Worm (Caenorhabditis elegans) whole organism, midembryonic: ENCODE data around the gene F48E8.8.

Source experiments
- T22C8.4 ChIP-seq: fragments of 200-800 bp; sonication (Bioruptor generic); IDR thresholded peaks from 2 replicates; pipeline ENCODE4 v1.3.6; 2022; ENCODE audit warnings: missing genetic modification characterization, missing compliant biosample characterization
- cog-1 ChIP-seq: sonication (generic microtip); optimal IDR thresholded peaks from 2 replicates; lab custom pipeline; 2016; ENCODE audit warnings: missing genetic modification characterization, missing compliant biosample characterization
- flt-1 ChIP-seq: fragments of 200-800 bp; sonication (Bioruptor generic); IDR thresholded peaks from 2 replicates; pipeline ENCODE4 v1.3.6; 2022; ENCODE audit warnings: missing genetic modification characterization, missing compliant biosample characterization
- klf-2 ChIP-seq: fragments of 200-800 bp; sonication (Bioruptor generic); conservative IDR thresholded peaks from 2 replicates; pipeline ENCODE4 v1.3.6; 2022; ENCODE audit warnings: missing genetic modification reagents, missing genetic modification characterization, missing compliant biosample characterization
- med-1 ChIP-seq: sonication (generic microtip); optimal IDR thresholded peaks from 2 replicates; lab custom pipeline; 2017; ENCODE audit warnings: missing genetic modification characterization, mild to moderate bottlenecking, missing compliant biosample characterization, antibody characterized with exemption, missing genetic modification reagents; ENCODE audit not compliant: insufficient read depth
- ref-1 ChIP-seq: fragments of 200-800 bp; sonication (Bioruptor generic); conservative IDR thresholded peaks from 2 replicates; pipeline ENCODE4 v1.3.6; 2022; ENCODE audit warnings: missing genetic modification reagents, missing genetic modification characterization, missing compliant biosample characterization
- tab-1 ChIP-seq: fragments of 200-800 bp; sonication (Bioruptor generic); IDR thresholded peaks from 2 replicates; pipeline ENCODE4 v1.3.6; 2022; ENCODE audit warnings: missing genetic modification characterization, missing compliant biosample characterization
- ztf-23 ChIP-seq: fragments of 200-800 bp; sonication (Bioruptor generic); IDR thresholded peaks from 2 replicates; pipeline ENCODE4 v1.3.6; 2022; ENCODE audit warnings: missing genetic modification reagents, missing genetic modification characterization, missing compliant biosample characterization
- ztf-29 ChIP-seq: fragments of 200-800 bp; sonication (Bioruptor generic); IDR thresholded peaks from 2 replicates; pipeline ENCODE4 v1.3.6; 2022; ENCODE audit warnings: missing genetic modification reagents, missing genetic modification characterization, missing compliant biosample characterization

F48E8.8 gene

ce11 chrIII:5449762-5450308 is at the start of gene F48E8.8:
Gene F48E8.8 (minus strand): TSS chrIII:5449812.
- TF ChIP-seq T22C8.4 (GFP tag; lab: Robert Waterston, UW): peak; percentile 56
- no peak for TF ChIP-seq ref-1 (GFP tag; lab: Robert Waterston, UW)
- no peak for TF ChIP-seq ztf-23 (GFP tag; lab: Robert Waterston, UW)

ce11 chrIII:5498973-5499372 is 49.4 kb upstream of the F48E8.8 start, which contains the start of gene R02F2.9:
Gene R02F2.9 (plus strand): TSS chrIII:5499190.
- TF ChIP-seq flt-1 (GFP tag; lab: Robert Waterston, UW) (0 out of 2 replicates have a peak, but pooled peaks have one; percentile 36), ztf-23 (GFP tag; lab: Robert Waterston, UW) (no peak)

ce11 chrIII:5495168-5495567 is 45.6 kb upstream of the F48E8.8 start, which contains the start of gene R02F2.8:
Gene R02F2.8 (minus strand): TSS chrIII:5495268.
- TF ChIP-seq klf-2 (GFP tag; lab: Robert Waterston, UW): no peak
- no peak for TF ChIP-seq ref-1 (GFP tag; lab: Robert Waterston, UW)
- TF ChIP-seq cog-1 (tag; lab: Kevin White, UChicago): no peak
- TF ChIP-seq med-1: no peak
- no peak for TF ChIP-seq ztf-29 (GFP tag; lab: Robert Waterston, UW)
- TF ChIP-seq tab-1 (GFP tag; lab: Robert Waterston, UW): no peak
- no peak for TF ChIP-seq flt-1 (GFP tag; lab: Robert Waterston, UW)
- no peak for TF ChIP-seq T22C8.4 (GFP tag; lab: Robert Waterston, UW)
- TF ChIP-seq ztf-23 (GFP tag; lab: Robert Waterston, UW): no peak

- no peak for TF ChIP-seq flt-1 (GFP tag; lab: Robert Waterston, UW)
- no peak for TF ChIP-seq T22C8.4 (GFP tag; lab: Robert Waterston, UW)
- TF ChIP-seq ztf-29 (GFP tag; lab: Robert Waterston, UW): no peak
- no peak for TF ChIP-seq tab-1 (GFP tag; lab: Robert Waterston, UW)
- no peak for TF ChIP-seq cog-1 (tag; lab: Kevin White, UChicago)
- TF ChIP-seq med-1: no peak
- no peak for TF ChIP-seq ref-1 (GFP tag; lab: Robert Waterston, UW)
- TF ChIP-seq ztf-23 (GFP tag; lab: Robert Waterston, UW): no peak
- TF ChIP-seq klf-2 (GFP tag; lab: Robert Waterston, UW): no peak
Measured at ce11 chrIII:5487087-5487603, 37.5 kb upstream of the F48E8.8 start, which contains the start of gene osg-1. Gene osg-1 (plus strand): TSS chrIII:5487553.

ce11 chrIII:5486345-5486744 is 36.7 kb upstream of the F48E8.8 start:
- TF ChIP-seq ztf-23 (GFP tag; lab: Robert Waterston, UW): no peak
- no peak for TF ChIP-seq ref-1 (GFP tag; lab: Robert Waterston, UW)
- TF ChIP-seq cog-1 (tag; lab: Kevin White, UChicago): no peak
- no peak for TF ChIP-seq T22C8.4 (GFP tag; lab: Robert Waterston, UW)
- no peak for TF ChIP-seq tab-1 (GFP tag; lab: Robert Waterston, UW)
- TF ChIP-seq ztf-29 (GFP tag; lab: Robert Waterston, UW): no peak
- TF ChIP-seq klf-2 (GFP tag; lab: Robert Waterston, UW): no peak
- no peak for TF ChIP-seq med-1
- TF ChIP-seq flt-1 (GFP tag; lab: Robert Waterston, UW): no peak

- TF ChIP-seq med-1 (no peak), T22C8.4 (GFP tag; lab: Robert Waterston, UW) (no peak), tab-1 (GFP tag; lab: Robert Waterston, UW) (no peak), ztf-29 (GFP tag; lab: Robert Waterston, UW) (no peak), klf-2 (GFP tag; lab: Robert Waterston, UW) (no peak), cog-1 (tag; lab: Kevin White, UChicago) (no peak), flt-1 (GFP tag; lab: Robert Waterston, UW) (no peak), ztf-23 (GFP tag; lab: Robert Waterston, UW) (no peak), ref-1 (GFP tag; lab: Robert Waterston, UW) (no peak)
Measured at ce11 chrIII:5483738-5484315, 34.2 kb upstream of the F48E8.8 start, which contains the start of the genes R02F2.7 and R02F2.4. Gene R02F2.7 (minus strand): TSS chrIII:5483773. Gene R02F2.4 (plus strand): TSS chrIII:5484289.

ce11 chrIII:5479493-5480167 is 30.0 kb upstream of the F48E8.8 start:
- TF ChIP-seq T22C8.4 (GFP tag; lab: Robert Waterston, UW) (peak; percentile 74), tab-1 (GFP tag; lab: Robert Waterston, UW) (no peak), ztf-29 (GFP tag; lab: Robert Waterston, UW) (no peak), ref-1 (GFP tag; lab: Robert Waterston, UW) (no peak), ztf-23 (GFP tag; lab: Robert Waterston, UW) (no peak)

ce11 chrIII:5478824-5479368 is 29.3 kb upstream of the F48E8.8 start, which contains the start of the genes R02F2.6 and R02F2.5:
Gene R02F2.6 (minus strand): TSS chrIII:5478924.
Gene R02F2.5 (plus strand): TSS chrIII:5479318.
- TF ChIP-seq klf-2 (GFP tag; lab: Robert Waterston, UW): no peak
- no peak for TF ChIP-seq ztf-29 (GFP tag; lab: Robert Waterston, UW)
- TF ChIP-seq med-1: no peak
- TF ChIP-seq flt-1 (GFP tag; lab: Robert Waterston, UW): no peak

- TF ChIP-seq med-1: no peak
- TF ChIP-seq T22C8.4 (GFP tag; lab: Robert Waterston, UW): no peak
- no peak for TF ChIP-seq ztf-23 (GFP tag; lab: Robert Waterston, UW)
- TF ChIP-seq ref-1 (GFP tag; lab: Robert Waterston, UW): no peak
- TF ChIP-seq tab-1 (GFP tag; lab: Robert Waterston, UW): no peak
- no peak for TF ChIP-seq flt-1 (GFP tag; lab: Robert Waterston, UW)
- TF ChIP-seq cog-1 (tag; lab: Kevin White, UChicago): no peak
Measured at ce11 chrIII:5478011-5478410, 28.4 kb upstream of the F48E8.8 start, which contains the start of gene R02F2.10. Gene R02F2.10 (plus strand): TSS chrIII:5478311.
